Worm (Caenorhabditis elegans): Measurements from ENCODE around the gene F07C6.4.
"Not testable (repeated sequence)": the region's sequence is repeated elsewhere in the genome, so short reads cannot be mapped to it uniquely, and the experiment has no call there.

The F07C6.4 gene

ce11 chrIV:12840873-12841272 lies 35.1 kb downstream of the F07C6.4 start:
- TF ChIP-seq W03F9.2 (tag; optimal IDR thresholded peaks at IDR 0.05) (no peak), him-1 (tag; optimal IDR thresholded peaks at IDR 0.05) (no peak), dao-5 (tag; optimal IDR thresholded peaks at IDR 0.05) (no peak)

ce11 chrIV:12842121-12842520 lies 36.4 kb downstream of the F07C6.4 start:
- TF ChIP-seq W03F9.2 (tag; optimal IDR thresholded peaks at IDR 0.05) (no peak), him-1 (tag; optimal IDR thresholded peaks at IDR 0.05) (no peak), dao-5 (tag; optimal IDR thresholded peaks at IDR 0.05) (no peak)

- TF ChIP-seq him-1 (tag; optimal IDR thresholded peaks at IDR 0.05) (no peak), dao-5 (tag; optimal IDR thresholded peaks at IDR 0.05) (no peak), W03F9.2 (tag; optimal IDR thresholded peaks at IDR 0.05) (no peak)
These were observed 37.2 kb downstream of the F07C6.4 start for ce11 chrIV:12842895-12843294.

DNA sequence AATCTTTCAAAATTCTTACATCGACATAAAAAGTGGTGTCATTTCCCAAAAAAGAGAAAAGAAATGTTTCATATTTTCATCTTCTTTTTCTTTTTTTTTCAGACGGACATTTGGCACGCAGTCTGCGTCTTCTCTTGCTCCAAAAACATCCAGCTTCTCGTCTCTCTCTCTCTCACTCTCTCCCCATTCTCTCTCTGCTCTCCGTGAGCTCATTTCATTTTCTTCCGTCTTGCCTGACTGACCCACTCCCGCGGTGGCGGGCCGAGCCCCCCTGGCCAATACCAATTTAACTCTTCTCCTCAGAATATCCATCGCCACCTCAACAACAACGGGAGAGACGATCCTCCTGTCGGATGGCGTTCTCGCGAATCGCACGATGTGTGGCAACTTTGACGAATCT lies 39.9 kb downstream of the F07C6.4 start, which contains the start of gene txt-19:
Gene txt-19, plus strand, starts transcription at position 304 of the 400 bp plus-strand sequence.
- TF ChIP-seq dao-5 (tag; optimal IDR thresholded peaks at IDR 0.05) (no peak), him-1 (tag; optimal IDR thresholded peaks at IDR 0.05) (no peak), W03F9.2 (tag; optimal IDR thresholded peaks at IDR 0.05) (no peak)

ce11 chrIV:12849030-12849560 lies 43.4 kb downstream of the F07C6.4 start, which contains the start of gene srf-3:
srf-3 (plus strand) TSS chrIV:12849510.
- TF ChIP-seq him-1 (tag; optimal IDR thresholded peaks at IDR 0.05): no peak
- no peak for TF ChIP-seq dao-5 (tag; optimal IDR thresholded peaks at IDR 0.05)
- TF ChIP-seq W03F9.2 (tag; optimal IDR thresholded peaks at IDR 0.05): no peak

DNA sequence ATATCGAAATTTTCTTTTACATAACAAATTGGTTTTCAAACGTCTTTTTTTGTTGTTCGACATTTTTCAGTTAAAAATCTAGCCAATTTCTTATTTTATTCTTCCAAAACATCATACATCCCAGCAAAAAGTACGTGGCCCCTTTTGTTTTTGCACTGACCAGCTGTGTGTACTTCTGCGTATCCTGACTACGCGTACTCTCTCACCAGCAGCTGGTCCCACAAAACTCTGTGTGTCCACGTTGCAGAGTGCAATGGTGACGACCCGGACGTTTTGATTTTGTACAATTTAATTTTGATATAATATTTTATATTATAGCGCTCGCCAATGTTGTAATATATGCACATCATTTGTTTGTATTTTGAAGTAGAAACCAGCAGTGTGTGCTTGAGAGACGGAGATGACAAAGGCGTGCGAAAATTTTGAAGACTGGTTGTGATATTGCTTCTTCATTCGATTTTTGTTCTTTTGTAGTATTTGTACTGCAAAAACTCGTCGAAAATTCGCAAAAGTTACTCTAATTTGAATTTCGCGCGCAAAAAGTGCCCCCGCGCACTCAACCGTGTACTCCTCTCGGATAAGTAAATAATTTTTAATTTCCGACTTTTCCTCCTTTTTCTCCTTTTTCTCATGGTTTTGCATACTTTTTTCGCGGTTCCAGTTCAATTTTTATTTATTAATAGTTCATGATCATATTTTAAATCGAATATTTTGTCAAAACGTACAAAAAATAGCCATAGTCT lies 48.8 kb downstream of the F07C6.4 start:
- no peak for TF ChIP-seq W03F9.2 (tag; optimal IDR thresholded peaks at IDR 0.05)
- no peak for TF ChIP-seq dao-5 (tag; optimal IDR thresholded peaks at IDR 0.05)
- no peak for TF ChIP-seq him-1 (tag; optimal IDR thresholded peaks at IDR 0.05)

DNA sequence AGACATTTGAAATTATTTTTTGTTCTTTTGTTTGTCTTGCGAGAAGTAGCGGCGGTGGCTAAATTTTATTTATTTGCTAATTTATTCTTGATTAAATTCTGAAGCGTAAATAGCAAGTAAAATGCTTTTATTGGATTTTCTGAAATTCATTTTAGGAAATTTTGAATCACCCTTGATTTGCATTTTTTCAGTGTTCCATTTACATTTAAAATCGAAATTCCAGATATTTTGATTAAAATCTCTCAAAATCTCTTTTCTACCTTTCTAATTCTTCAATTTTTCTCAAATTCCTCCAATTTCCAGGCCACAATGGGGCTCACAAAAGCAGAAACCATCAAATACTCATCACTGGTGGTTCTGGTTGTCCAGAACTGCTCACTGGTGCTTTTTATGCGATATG lies 49.5 kb downstream of the F07C6.4 start, which contains the start of gene nstp-5:
Gene nstp-5, plus strand, starts transcription at position 301 of the 400 bp plus-strand sequence.
- TF ChIP-seq him-1 (tag; optimal IDR thresholded peaks at IDR 0.05) (no peak), dao-5 (tag; optimal IDR thresholded peaks at IDR 0.05) (no peak), W03F9.2 (tag; optimal IDR thresholded peaks at IDR 0.05) (no peak)

ce11 chrIV:12859797-12860196 lies 54.1 kb downstream of the F07C6.4 start, which contains the start of gene gcy-18:
gcy-18 (plus strand) TSS chrIV:12860097.
- TF ChIP-seq him-1 (tag; optimal IDR thresholded peaks at IDR 0.05): no peak
- no peak for TF ChIP-seq dao-5 (tag; optimal IDR thresholded peaks at IDR 0.05)
- TF ChIP-seq W03F9.2 (tag; optimal IDR thresholded peaks at IDR 0.05): no peak

ce11 chrIV:12865884-12866283 lies 60.2 kb downstream of the F07C6.4 start, which contains the start of gene clec-186:
clec-186 (plus strand) TSS chrIV:12866109.
- TF ChIP-seq dao-5 (tag; optimal IDR thresholded peaks at IDR 0.05) (no peak), him-1 (tag; optimal IDR thresholded peaks at IDR 0.05) (no peak), W03F9.2 (tag; optimal IDR thresholded peaks at IDR 0.05) (no peak)

ce11 chrIV:12869383-12869782 lies 63.7 kb downstream of the F07C6.4 start:
- no peak for TF ChIP-seq W03F9.2 (tag; optimal IDR thresholded peaks at IDR 0.05)
- no peak for TF ChIP-seq dao-5 (tag; optimal IDR thresholded peaks at IDR 0.05)
- TF ChIP-seq him-1 (tag; optimal IDR thresholded peaks at IDR 0.05): no peak

DNA sequence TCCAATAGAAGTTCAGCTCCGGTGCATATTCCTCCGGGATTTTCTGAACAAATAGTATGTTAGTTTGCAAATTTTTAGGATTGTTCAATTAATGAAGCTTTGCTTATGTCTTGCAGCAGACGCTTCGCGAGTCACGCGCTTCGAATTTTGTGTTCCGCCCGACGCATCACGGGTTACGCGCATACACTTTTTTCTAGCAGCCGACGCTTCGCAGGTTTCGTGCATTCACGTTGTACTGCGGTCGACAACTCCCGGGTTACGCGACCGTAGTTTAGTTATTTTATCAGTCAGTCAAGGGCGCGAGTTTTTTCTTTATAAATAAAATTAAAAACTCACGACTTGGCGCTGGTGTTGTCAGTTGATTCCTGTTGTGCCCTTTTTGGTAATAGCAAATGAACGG lies 64.1 kb downstream of the F07C6.4 start:
- no peak for TF ChIP-seq him-1 (tag; optimal IDR thresholded peaks at IDR 0.05)
- TF ChIP-seq W03F9.2 (tag; optimal IDR thresholded peaks at IDR 0.05): no peak
- TF ChIP-seq dao-5 (tag; optimal IDR thresholded peaks at IDR 0.05): no peak

ce11 chrIV:12870315-12870714 lies 64.6 kb downstream of the F07C6.4 start:
- no peak for TF ChIP-seq him-1 (tag; optimal IDR thresholded peaks at IDR 0.05)
- no peak for TF ChIP-seq W03F9.2 (tag; optimal IDR thresholded peaks at IDR 0.05)
- TF ChIP-seq dao-5 (tag; optimal IDR thresholded peaks at IDR 0.05): no peak

DNA sequence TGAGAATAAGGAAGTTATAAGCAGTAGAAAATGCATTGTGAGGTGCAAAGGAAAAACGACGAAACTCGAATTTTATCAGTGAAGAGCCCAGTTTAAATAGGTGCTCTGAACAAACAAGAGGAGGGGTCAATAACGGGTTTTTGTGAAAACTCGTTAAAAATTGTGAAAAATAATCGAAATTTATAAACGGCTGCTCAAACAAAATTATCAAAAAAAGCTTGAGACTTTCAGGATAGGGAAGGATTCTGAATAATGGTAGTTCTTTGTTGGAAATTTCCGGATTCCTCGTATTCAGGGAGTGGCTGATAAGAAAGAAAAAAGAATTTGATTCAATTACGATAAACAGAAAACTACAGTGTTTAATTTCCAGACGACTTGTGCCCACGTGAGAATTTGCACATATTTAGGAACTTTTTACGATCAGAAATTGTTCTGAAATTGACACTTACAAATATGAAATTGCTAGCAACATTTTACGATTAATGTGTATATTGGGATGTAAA lies 65.8 kb downstream of the F07C6.4 start, which contains the start of gene clec-187:
Gene clec-187, minus strand, starts transcription at position 51 of the 503 bp plus-strand sequence.
- TF ChIP-seq dao-5 (tag; optimal IDR thresholded peaks at IDR 0.05) (no peak), W03F9.2 (tag; optimal IDR thresholded peaks at IDR 0.05) (no peak), him-1 (tag; optimal IDR thresholded peaks at IDR 0.05) (no peak)

- not testable (repeated sequence) for TF ChIP-seq W03F9.2, him-1, dao-5 (tag; optimal IDR thresholded peaks at IDR 0.05)
These were observed 69.5 kb downstream of the F07C6.4 start, which contains the start of gene ZK896.1 for ce11 chrIV:12875260-12875659. ZK896.1 (minus strand) TSS chrIV:12875360.

Data from whole organism, L4/young adult.